Fruit fly (Drosophila melanogaster) whole organism, embryonic: Measurements from ENCODE around the gene CG8837.

Experiments
- CG10209 ChIP-seq: fragments of 200-800 bp; sonication (Bioruptor generic); optimal IDR thresholded peaks from 3 replicates; lab custom pipeline; 2017; ENCODE audit warnings: missing biosample characterization, mild to moderate bottlenecking, missing genetic modification characterization, missing genetic modification reagents
- CG10431 ChIP-seq: fragments of 200-800 bp; sonication (Bioruptor generic); optimal IDR thresholded peaks from 3 replicates; lab custom pipeline; 2018; ENCODE audit warnings: missing biosample characterization, mild to moderate bottlenecking, missing genetic modification characterization
- CG12104 ChIP-seq: fragments of 200-800 bp; sonication (Bioruptor generic); optimal IDR thresholded peaks from 3 replicates; lab custom pipeline; 2016; ENCODE audit warnings: missing biosample characterization, missing genetic modification characterization
- CG14860 ChIP-seq: fragments of 200-800 bp; sonication (Bioruptor generic); IDR thresholded peaks from 3 replicates; pipeline ENCODE4 v1.3.6; 2022; ENCODE audit warnings: missing biosample characterization, missing genetic modification characterization; ENCODE audit not compliant: partially characterized antibody
- CG18599 ChIP-seq: fragments of 200-800 bp; sonication (Bioruptor generic); optimal IDR thresholded peaks from 3 replicates; lab custom pipeline; 2017; ENCODE audit warnings: missing biosample characterization, missing genetic modification characterization, mild to moderate bottlenecking, moderate library complexity, missing genetic modification reagents
- CG33557 ChIP-seq: fragments of 200-800 bp; sonication (Bioruptor generic); optimal IDR thresholded peaks from 2 replicates; lab custom pipeline; 2019; ENCODE audit warnings: missing biosample characterization, mild to moderate bottlenecking, missing genetic modification characterization, moderate library complexity
- CG3838 ChIP-seq: fragments of 200-800 bp; sonication (Bioruptor generic); optimal IDR thresholded peaks from 3 replicates; lab custom pipeline; 2016; ENCODE audit warnings: missing biosample characterization, missing genetic modification characterization
- CG4328 ChIP-seq: fragments of 200-800 bp; sonication (Bioruptor generic); optimal IDR thresholded peaks from 3 replicates; lab custom pipeline; 2017; ENCODE audit warnings: missing biosample characterization, missing genetic modification reagents, missing genetic modification characterization
- CG4424 ChIP-seq: fragments of 200-800 bp; sonication (Bioruptor generic); optimal IDR thresholded peaks from 3 replicates; lab custom pipeline; 2016; ENCODE audit warnings: missing biosample characterization, missing genetic modification characterization
- CG6272 ChIP-seq: fragments of 200-800 bp; sonication (Bioruptor generic); IDR thresholded peaks from 2 replicates; pipeline ENCODE4 v1.3.6; 2022; ENCODE audit warnings: missing biosample characterization, missing genetic modification characterization
- CG7372 ChIP-seq: fragments of 200-800 bp; sonication (Bioruptor generic); IDR thresholded peaks from 2 replicates; pipeline ENCODE4 v1.3.6; 2022; ENCODE audit warnings: missing biosample characterization, missing genetic modification characterization
- CG9609 ChIP-seq: fragments of 200-800 bp; sonication (Bioruptor generic); optimal IDR thresholded peaks from 3 replicates; lab custom pipeline; 2016; ENCODE audit warnings: missing biosample characterization, missing genetic modification characterization
- CG9932 ChIP-seq: fragments of 200-800 bp; sonication (Bioruptor generic); IDR thresholded peaks from 2 replicates; pipeline ENCODE4 v1.3.6; 2022; ENCODE audit warnings: missing biosample characterization, missing genetic modification characterization
- D ChIP-seq, 2 experiments: fragments of 200-800 bp in 1 of 2; fragments of >200 bp in 1 of 2; sonication (Bioruptor generic) in 1 of 2; optimal IDR thresholded peaks; 2 replicates in 1 of 2; 3 replicates in 1 of 2; lab custom pipeline; 2017; ENCODE audit warnings: mild to moderate bottlenecking in 1 of 2, missing biosample characterization in 1 of 2, missing genetic modification characterization in 1 of 2, missing genetic modification reagents in 1 of 2
- Dll ChIP-seq: fragments of 200-800 bp; sonication (Bioruptor generic); IDR thresholded peaks from 4 replicates; pipeline ENCODE4 v1.3.6; 2022; ENCODE audit warnings: missing biosample characterization, missing genetic modification characterization; ENCODE audit not compliant: partially characterized antibody
- E2f1 ChIP-seq: fragments of 200-800 bp; sonication (Bioruptor generic); IDR thresholded peaks from 2 replicates; pipeline ENCODE4 v1.3.6; 2022; ENCODE audit warnings: missing biosample characterization, missing genetic modification characterization
- Eip74EF ChIP-seq, 2 experiments: fragments of 200-800 bp in 1 of 2; fragments of >200 bp in 1 of 2; sonication (Bioruptor generic) in 1 of 2; optimal IDR thresholded peaks; 2 replicates each; lab custom pipeline; 2017 to 2019; ENCODE audit warnings: missing biosample characterization in 2 of 2, missing genetic modification characterization in 2 of 2, mild to moderate bottlenecking in 1 of 2, moderate library complexity in 1 of 2
- Ets65A ChIP-seq: fragments of 200-800 bp; sonication (Bioruptor generic); peaks from one replicate; lab custom pipeline; 2016; ENCODE audit warnings: missing biosample characterization, missing genetic modification characterization
- Fer1 ChIP-seq: fragments of 200-800 bp; sonication (Bioruptor generic); optimal IDR thresholded peaks from 2 replicates; lab custom pipeline; 2017; ENCODE audit warnings: missing biosample characterization, mild to moderate bottlenecking, missing genetic modification characterization
- HmgD ChIP-seq: fragments of 200-800 bp; sonication (Bioruptor generic); optimal IDR thresholded peaks from 3 replicates; lab custom pipeline; 2016; ENCODE audit warnings: missing biosample characterization, missing genetic modification characterization
- Hr51 ChIP-seq, 2 experiments: fragments of 200-800 bp; sonication (Bioruptor generic); optimal IDR thresholded peaks; 2 replicates in 1 of 2; 3 replicates in 1 of 2; lab custom pipeline; 2016 to 2018; ENCODE audit warnings: missing biosample characterization in 2 of 2, missing genetic modification characterization in 2 of 2, mild to moderate bottlenecking in 1 of 2, moderate library complexity in 1 of 2
- MTF-1 ChIP-seq: fragments of 200-800 bp; sonication (Bioruptor generic); optimal IDR thresholded peaks from 2 replicates; lab custom pipeline; 2018; ENCODE audit warnings: missing biosample characterization, mild to moderate bottlenecking, missing genetic modification characterization, borderline replicate concordance
- NFAT ChIP-seq: fragments of 200-800 bp; sonication (Bioruptor generic); IDR thresholded peaks from 2 replicates; pipeline ENCODE4 v1.3.6; 2022; ENCODE audit warnings: missing biosample characterization, missing genetic modification characterization
- Nf-YA ChIP-seq: fragments of 200-800 bp; sonication (Bioruptor generic); IDR thresholded peaks from 2 replicates; pipeline ENCODE4 v1.3.6; 2022; ENCODE audit warnings: missing biosample characterization, missing genetic modification characterization
- Sry-β ChIP-seq: fragments of 200-800 bp; sonication (Bioruptor generic); optimal IDR thresholded peaks from 2 replicates; lab custom pipeline; 2018; ENCODE audit warnings: missing biosample characterization, mild to moderate bottlenecking, missing genetic modification characterization, moderate library complexity
- Trl ChIP-seq, 3 experiments: fragments of >200 bp in 2 of 3; fragments of 200-800 bp in 1 of 3; sonication (Bioruptor generic) in 1 of 3; optimal IDR thresholded peaks; 2 replicates in 1 of 3; 3 replicates in 2 of 3; lab custom pipeline; 2016 to 2017; ENCODE audit warnings: missing biosample characterization in 1 of 3, missing genetic modification characterization in 1 of 3
- Vsx1 ChIP-seq: fragments of 200-800 bp; sonication (Bioruptor generic); optimal IDR thresholded peaks from 2 replicates; lab custom pipeline; 2017; ENCODE audit warnings: missing biosample characterization, mild to moderate bottlenecking, missing genetic modification characterization, missing genetic modification reagents
- ase ChIP-seq: fragments of 200-800 bp; sonication (Bioruptor generic); IDR thresholded peaks from 3 replicates; pipeline ENCODE4 v1.3.6; 2022; ENCODE audit warnings: missing biosample characterization, missing genetic modification characterization
- bab2 ChIP-seq: fragments of 200-800 bp; sonication (Bioruptor generic); optimal IDR thresholded peaks from 2 replicates; lab custom pipeline; 2016; ENCODE audit warnings: missing biosample characterization, missing genetic modification characterization
- chif ChIP-seq, 2 experiments: fragments of 200-800 bp; sonication (Bioruptor generic); optimal IDR thresholded peaks; 3 replicates each; lab custom pipeline; 2016; ENCODE audit warnings: missing biosample characterization in 2 of 2, missing genetic modification characterization in 2 of 2
- ci ChIP-seq: fragments of 200-800 bp; sonication (Bioruptor generic); IDR thresholded peaks from 3 replicates; pipeline ENCODE4 v1.3.6; 2022; ENCODE audit warnings: missing biosample characterization, missing genetic modification characterization
- crp ChIP-seq, 2 experiments: fragments of 200-800 bp; sonication (Bioruptor generic); optimal IDR thresholded peaks; 2 replicates in 1 of 2; 3 replicates in 1 of 2; lab custom pipeline; 2017; ENCODE audit warnings: missing biosample characterization in 2 of 2, missing genetic modification characterization in 2 of 2, mild to moderate bottlenecking in 1 of 2, moderate library complexity in 1 of 2
- dan ChIP-seq: fragments of 200-800 bp; sonication (Bioruptor generic); IDR thresholded peaks from 2 replicates; pipeline ENCODE4 v1.3.6; 2022; ENCODE audit warnings: missing biosample characterization, missing genetic modification characterization
- gce ChIP-seq: fragments of 200-800 bp; sonication (Bioruptor generic); IDR thresholded peaks from 3 replicates; pipeline ENCODE4 v1.3.6; 2022; ENCODE audit warnings: missing biosample characterization, missing genetic modification characterization
- gcm ChIP-seq: fragments of 200-800 bp; sonication (Bioruptor generic); optimal IDR thresholded peaks from 2 replicates; lab custom pipeline; 2019; ENCODE audit warnings: missing biosample characterization, mild to moderate bottlenecking, missing genetic modification characterization, moderate library complexity
- gcm2 ChIP-seq: fragments of 200-800 bp; sonication (Bioruptor generic); optimal IDR thresholded peaks from 2 replicates; lab custom pipeline; 2016; ENCODE audit warnings: missing biosample characterization, missing genetic modification characterization
- insv ChIP-seq, 2 experiments: fragments of 200-800 bp; sonication (Bioruptor generic); optimal IDR thresholded peaks; 3 replicates each; lab custom pipeline; 2016 to 2018; ENCODE audit warnings: missing biosample characterization in 2 of 2, missing genetic modification characterization in 2 of 2
- jigr1 ChIP-seq: fragments of 200-800 bp; sonication (Bioruptor generic); IDR thresholded peaks from 3 replicates; pipeline ENCODE4 v1.3.6; 2022; ENCODE audit warnings: missing biosample characterization, missing genetic modification characterization
- mirr ChIP-seq: fragments of 200-800 bp; sonication (Bioruptor generic); optimal IDR thresholded peaks from 3 replicates; lab custom pipeline; 2018; ENCODE audit warnings: missing biosample characterization, mild to moderate bottlenecking, missing genetic modification characterization
- pum ChIP-seq: fragments of 200-800 bp; sonication (Bioruptor generic); optimal IDR thresholded peaks from 2 replicates; lab custom pipeline; 2016; ENCODE audit warnings: missing biosample characterization, missing genetic modification characterization
- ranshi ChIP-seq: fragments of 200-800 bp; sonication (Bioruptor generic); IDR thresholded peaks from 2 replicates; pipeline ENCODE4 v1.3.6; 2022; ENCODE audit warnings: missing biosample characterization, missing genetic modification characterization
- repo ChIP-seq: fragments of 200-800 bp; sonication (Bioruptor generic); optimal IDR thresholded peaks from 2 replicates; lab custom pipeline; 2016; ENCODE audit warnings: missing biosample characterization, missing genetic modification characterization
- sisA ChIP-seq: fragments of 200-800 bp; sonication (Bioruptor generic); IDR thresholded peaks from 2 replicates; pipeline ENCODE4 v1.3.6; 2022; ENCODE audit warnings: missing biosample characterization, missing genetic modification characterization
- ssp ChIP-seq: fragments of 200-800 bp; sonication (Bioruptor generic); IDR thresholded peaks from 2 replicates; pipeline ENCODE4 v1.3.6; 2022; ENCODE audit warnings: missing biosample characterization, missing genetic modification characterization
- tup ChIP-seq: fragments of 200-800 bp; sonication (Bioruptor generic); optimal IDR thresholded peaks from 2 replicates; lab custom pipeline; 2016; ENCODE audit warnings: missing biosample characterization, mild to moderate bottlenecking, missing genetic modification characterization, moderate library complexity
- vnd ChIP-seq: fragments of 200-800 bp; sonication (Bioruptor generic); IDR thresholded peaks from 3 replicates; pipeline ENCODE4 v1.3.6; 2022; ENCODE audit warnings: missing biosample characterization, missing genetic modification characterization; ENCODE audit not compliant: partially characterized antibody
- wek ChIP-seq: fragments of 200-800 bp; sonication (Bioruptor generic); optimal IDR thresholded peaks from 3 replicates; lab custom pipeline; 2018; ENCODE audit warnings: missing biosample characterization, mild to moderate bottlenecking, missing genetic modification characterization, moderate library complexity
- zf30C ChIP-seq: fragments of 200-800 bp; sonication (Bioruptor generic); optimal IDR thresholded peaks from 3 replicates; lab custom pipeline; 2018; ENCODE audit warnings: missing biosample characterization, mild to moderate bottlenecking, missing genetic modification characterization

The CG8837 gene

DNA sequence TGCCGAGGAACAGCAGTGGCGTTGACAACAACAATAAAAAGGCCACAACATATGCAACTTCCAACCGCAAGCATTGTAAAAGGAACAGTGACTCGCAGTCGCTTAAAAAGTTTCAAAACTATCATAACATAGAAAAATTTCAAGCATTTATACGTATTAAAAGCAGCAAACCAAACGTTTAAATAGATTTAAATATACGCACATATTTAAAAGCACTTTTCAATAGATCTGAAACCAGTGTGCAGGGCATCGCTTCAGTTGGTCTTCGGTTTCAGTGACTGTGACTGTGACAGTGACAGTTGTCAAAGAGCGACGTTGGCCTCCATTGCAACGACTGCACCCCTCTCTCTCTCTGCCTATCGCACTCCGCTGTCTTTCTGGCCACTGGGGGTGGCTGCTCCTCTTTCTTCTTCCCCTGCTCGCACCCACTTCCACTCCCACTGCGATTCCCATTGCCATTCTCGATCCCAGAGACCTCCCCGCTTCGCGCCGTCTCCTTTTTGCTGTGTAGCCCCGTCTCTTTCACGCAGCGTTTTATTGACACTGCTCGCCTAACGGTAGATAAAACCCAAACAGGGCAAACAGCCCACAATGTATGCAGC is 28.2 kb downstream of the CG8837 start (continued):
- TF ChIP-seq CG18599 (GFP tag; lab: Kevin White, UChicago) (peak; percentile 51), gcm (peak; percentile 81), dan (GFP tag; lab: Robert Waterston, UW) (peak; percentile 60; the same call in 1 of the 2 replicates), HmgD (GFP tag; lab: Kevin White, UChicago) (no peak), Vsx1 (GFP tag; lab: Kevin White, UChicago) (peak; percentile 27), vnd (GFP tag; lab: Robert Waterston, UW) (peak; percentile 44; the same call in 2 of the 3 replicates), CG4328 (GFP tag; lab: Kevin White, UChicago) (no peak), ase (GFP tag; lab: Robert Waterston, UW) (peak; percentile 95), tup (no peak), Fer1 (no peak), MTF-1 (GFP tag; lab: Kevin White, UChicago) (peak; percentile 48), CG12104 (GFP tag; lab: Kevin White, UChicago) (no peak), CG9609 (peak; percentile 29), ssp (peak; percentile 70), CG7372 (GFP tag; lab: Robert Waterston, UW) (peak; percentile 84), CG14860 (GFP tag; lab: Robert Waterston, UW) (peak; percentile 60; the same call in 2 of the 3 replicates), Dll (GFP tag; lab: Robert Waterston, UW) (0 out of 4 replicates have a peak, but pooled peaks have one; percentile 27), repo (peak; percentile 57), zf30C (GFP tag; lab: Kevin White, UChicago) (no peak), CG4424 (GFP tag; lab: Kevin White, UChicago) (peak; percentile 85), sisA (peak; percentile 93), Trl (optimal IDR thresholded peaks at IDR 0.05; lab: Kevin White, UChicago) (no peak), Trl (GFP tag; optimal IDR thresholded peaks at IDR 0.05; lab: Kevin White, UChicago) (peak; percentile 51), Eip74EF (GFP tag; optimal IDR thresholded peaks at IDR 0.05; lab: Kevin White, UChicago) (peak in 1 of 2 experiments; percentile 75), ranshi (GFP tag; lab: Robert Waterston, UW) (peak; percentile 86), CG3838 (GFP tag; lab: Kevin White, UChicago) (no peak), Sry-β (GFP tag; lab: Kevin White, UChicago) (peak; percentile 39), crp (GFP tag; optimal IDR thresholded peaks at IDR 0.05; lab: Kevin White, UChicago) (peak in 1 of 2 experiments; percentile 13), NFAT (GFP tag; lab: Robert Waterston, UW) (no peak), Ets65A (GFP tag; lab: Kevin White, UChicago) (peak; percentile 82), Hr51 (GFP tag; optimal IDR thresholded peaks at IDR 0.05; lab: Kevin White, UChicago) (peak in 1 of 2 experiments; percentile 81), Nf-YA (peak; percentile 77), D (optimal IDR thresholded peaks at IDR 0.05; lab: Kevin White, UChicago) (no peak), D (GFP tag; optimal IDR thresholded peaks at IDR 0.05; lab: Kevin White, UChicago) (peak; percentile 88), gce (GFP tag; lab: Robert Waterston, UW) (peak; percentile 96), E2f1 (GFP tag; lab: Robert Waterston, UW) (peak; percentile 89), CG10209 (peak; percentile 76), CG10431 (peak; percentile 9), mirr (GFP tag; lab: Kevin White, UChicago) (no peak), pum (GFP tag; lab: Kevin White, UChicago) (peak; percentile 56), jigr1 (GFP tag; lab: Robert Waterston, UW) (peak; percentile 87; the same call in 2 of the 3 replicates), CG33557 (GFP tag; lab: Kevin White, UChicago) (no peak), wek (no peak), ci (GFP tag; lab: Robert Waterston, UW) (peak; percentile 97), bab2 (GFP tag; lab: Kevin White, UChicago) (peak; percentile 53), CG6272 (GFP tag; lab: Robert Waterston, UW) (peak; percentile 75), CG9932 (GFP tag; lab: Robert Waterston, UW) (no peak), insv (GFP tag; optimal IDR thresholded peaks at IDR 0.05; lab: Kevin White, UChicago) (no peak), gcm2 (GFP tag; lab: Kevin White, UChicago) (peak; percentile 19), chif (GFP tag; optimal IDR thresholded peaks at IDR 0.05; lab: Kevin White, UChicago) (peak; percentile 71 to 75)
